Fruit fly (Drosophila melanogaster): ENCODE results near the gene CG10584.
A peak's percentile ranks its signal among the peaks of the same experiment; 100 is the strongest.

The CG10584 gene

DNA sequence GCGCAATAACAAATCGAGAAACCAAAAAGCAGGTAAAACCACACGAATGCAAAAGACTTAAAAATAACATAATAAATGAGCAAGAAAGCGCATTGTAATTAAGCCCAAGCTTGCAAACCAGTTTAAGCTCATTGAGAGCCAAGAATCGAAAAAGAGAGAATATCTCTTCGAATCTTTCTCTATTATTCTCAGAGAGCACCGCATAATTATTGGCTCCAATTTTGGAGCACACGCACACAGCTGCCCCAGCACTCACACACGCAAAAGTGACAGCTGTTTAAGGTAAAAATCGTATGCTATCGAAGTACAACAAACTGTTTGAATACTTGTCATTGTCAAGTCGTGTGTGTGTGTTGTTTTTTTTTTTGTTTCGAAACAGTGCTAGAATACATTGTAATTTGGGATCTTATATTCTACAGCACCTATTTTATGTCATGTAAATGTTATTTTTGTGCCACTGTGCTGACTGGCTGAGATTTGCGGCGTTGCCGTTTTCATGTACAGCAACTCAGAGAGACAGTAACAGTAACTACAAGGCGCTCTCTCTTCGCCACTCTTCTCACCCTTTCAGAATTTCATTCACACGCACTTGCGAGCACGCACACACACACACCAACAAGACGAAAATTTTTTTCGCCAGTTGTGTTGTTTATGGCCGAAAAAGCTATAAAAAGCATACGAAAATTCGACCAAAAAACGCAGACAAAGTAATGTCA, 21.6 kb downstream of the CG10584 start (continued):
- TF ChIP-seq Eip78C (GFP tag) (peak; percentile 95), Sox15 (GFP tag; optimal IDR thresholded peaks at IDR 0.05) (peak; percentile 64), Ets96B (tag; optimal IDR thresholded peaks at IDR 0.05) (peak; percentile 31), CG3919 (GFP tag; optimal IDR thresholded peaks at IDR 0.05) (peak; percentile 84), Lpt (GFP tag; optimal IDR thresholded peaks at IDR 0.05) (peak; percentile 68), Gug (GFP tag; IDR thresholded peaks at IDR 0.05) (peak; percentile 61), CG6808 (GFP tag; optimal IDR thresholded peaks at IDR 0.05) (peak; percentile 35), lz (GFP tag; optimal IDR thresholded peaks at IDR 0.05) (peak; percentile 86), CG3032 (tag; optimal IDR thresholded peaks at IDR 0.05) (no peak), CG15336 (GFP tag; IDR thresholded peaks at IDR 0.05) (peak; percentile 85), CG31627 (GFP tag; optimal IDR thresholded peaks at IDR 0.05) (peak; percentile 80), vri (GFP tag; optimal IDR thresholded peaks at IDR 0.05) (peak; percentile 78), dac (GFP tag; optimal IDR thresholded peaks at IDR 0.05) (peak; percentile 46), cyc (GFP tag; optimal IDR thresholded peaks at IDR 0.05) (peak; percentile 81), Eip93F (GFP tag; optimal IDR thresholded peaks at IDR 0.05) (no peak), eg (GFP tag; IDR thresholded peaks at IDR 0.05) (peak; percentile 82), fd85E (GFP tag; optimal IDR thresholded peaks at IDR 0.05) (peak; percentile 32), CG1621 (tag; optimal IDR thresholded peaks at IDR 0.05) (peak; percentile 46), Hr38 (GFP tag; optimal IDR thresholded peaks at IDR 0.05) (no peak)

DNA sequence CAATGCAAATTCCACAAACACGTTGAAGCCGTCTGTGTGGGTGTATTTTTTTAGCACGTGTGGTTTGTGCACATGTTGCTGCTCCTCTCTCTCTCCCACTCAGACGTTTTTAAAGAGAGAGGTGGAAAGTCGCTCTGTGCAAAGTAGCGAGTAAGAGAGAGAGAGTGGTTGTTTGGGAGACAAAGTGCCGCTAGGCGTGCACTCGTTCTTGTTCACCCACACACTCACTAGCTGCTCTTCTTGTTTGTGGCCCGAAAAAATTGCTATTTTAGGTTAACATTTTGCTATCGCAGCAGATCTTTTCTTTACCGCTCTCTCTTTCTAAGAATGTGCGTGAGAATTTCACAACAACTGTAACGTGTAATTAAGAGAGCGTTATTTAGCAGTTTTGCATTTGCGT, 22.3 kb downstream of the CG10584 start:
- TF ChIP-seq CG6163 (GFP tag; IDR thresholded peaks at IDR 0.05) (peak; percentile 39; the same call in 1 of the 3 replicates), spab (GFP tag; optimal IDR thresholded peaks at IDR 0.05) (no peak), fd85E (GFP tag; optimal IDR thresholded peaks at IDR 0.05) (peak; percentile 21), eg (GFP tag; IDR thresholded peaks at IDR 0.05) (peak; percentile 24; the same call in 1 of the 3 replicates), ss (GFP tag; optimal IDR thresholded peaks at IDR 0.05) (peak in 1 of 2 experiments; percentile 2), CG3919 (GFP tag; optimal IDR thresholded peaks at IDR 0.05) (no peak)

dm6 chr3L:21008255-21008815, 22.8 kb downstream of the CG10584 start:
- TF ChIP-seq Eip78C (GFP tag), result peak; percentile 77
- TF ChIP-seq Hr38 (GFP tag; optimal IDR thresholded peaks at IDR 0.05), result no peak
- peak; percentile 7 for TF ChIP-seq CG34406 (GFP tag; optimal IDR thresholded peaks at IDR 0.05)
- TF ChIP-seq CG9139 (GFP tag; optimal IDR thresholded peaks at IDR 0.05), result no peak
- TF ChIP-seq Met (GFP tag; optimal IDR thresholded peaks at IDR 0.05), result peak; percentile 8
- TF ChIP-seq Hr4 (GFP tag; optimal IDR thresholded peaks at IDR 0.05), result no peak
- peak; percentile 63 for TF ChIP-seq fkh (GFP tag; optimal IDR thresholded peaks at IDR 0.05)
- TF ChIP-seq achi (GFP tag; optimal IDR thresholded peaks at IDR 0.05), result peak; percentile 18
- no peak for TF ChIP-seq lz (GFP tag; optimal IDR thresholded peaks at IDR 0.05)
- no peak for TF ChIP-seq Smox (GFP tag; optimal IDR thresholded peaks at IDR 0.05)
- no peak for TF ChIP-seq net (GFP tag; optimal IDR thresholded peaks at IDR 0.05)
- peak in 1 of 2 experiments; percentile 7 for TF ChIP-seq salr (GFP tag; optimal IDR thresholded peaks at IDR 0.05)
- TF ChIP-seq pdm3 (GFP tag; optimal IDR thresholded peaks at IDR 0.05), result peak; percentile 7
- TF ChIP-seq cyc (GFP tag; optimal IDR thresholded peaks at IDR 0.05), result no peak
- TF ChIP-seq esn (GFP tag; optimal IDR thresholded peaks at IDR 0.05), result peak; percentile 19
- TF ChIP-seq Sox102F (GFP tag; optimal IDR thresholded peaks at IDR 0.05), result peak; percentile 12
- no peak for TF ChIP-seq Eip93F (GFP tag; optimal IDR thresholded peaks at IDR 0.05)
- no peak for TF ChIP-seq CG8632 (GFP tag; optimal IDR thresholded peaks at IDR 0.05)
